Worm (Caenorhabditis elegans): ENCODE results near the gene F56D5.6.

DNA sequence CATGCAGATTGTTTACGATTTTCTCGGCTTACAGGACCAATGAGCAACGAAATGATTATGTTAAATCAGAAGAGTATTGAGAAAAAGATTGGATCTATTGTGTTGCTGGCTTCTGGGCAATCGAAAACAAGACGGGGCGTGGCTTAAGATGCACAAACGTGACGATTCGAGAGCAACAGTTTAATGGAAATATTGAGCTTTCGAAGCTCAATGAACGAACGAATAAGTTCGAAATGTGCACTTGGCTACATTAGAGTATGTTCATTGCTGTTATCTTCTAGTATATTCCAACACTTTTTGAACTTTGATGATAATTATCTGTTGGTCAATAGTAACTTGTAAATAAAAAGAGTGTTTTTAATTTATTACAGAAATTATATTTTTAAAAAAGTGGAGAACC is 43.7 kb downstream of the F56D5.6 start, which contains the start of gene hsp-12.3:
- no peak for TF ChIP-seq dmd-4 (tag; optimal IDR thresholded peaks at IDR 0.05; ENCODE audit: borderline replicate concordance)
- no peak for TF ChIP-seq hlh-15 (tag; optimal IDR thresholded peaks at IDR 0.05)
- TF ChIP-seq nhr-11 (tag; optimal IDR thresholded peaks at IDR 0.05): no peak
- TF ChIP-seq pax-1 (tag; optimal IDR thresholded peaks at IDR 0.05): no peak
- TF ChIP-seq dve-1 (tag; optimal IDR thresholded peaks at IDR 0.05): no peak
- TF ChIP-seq pha-2 (tag; optimal IDR thresholded peaks at IDR 0.05): no peak
- no peak for TF ChIP-seq hlh-13 (GFP tag; optimal IDR thresholded peaks at IDR 0.05)
- no peak for TF ChIP-seq pqm-1 (tag; optimal IDR thresholded peaks at IDR 0.05)
- no peak for TF ChIP-seq syd-9 (tag; optimal IDR thresholded peaks at IDR 0.05)
- TF ChIP-seq elt-4 (tag; optimal IDR thresholded peaks at IDR 0.05): no peak
- no peak for TF ChIP-seq madf-2 (tag; optimal IDR thresholded peaks at IDR 0.05)
- TF ChIP-seq fax-1 (tag; optimal IDR thresholded peaks at IDR 0.05): no peak
- TF ChIP-seq lin-11 (tag; optimal IDR thresholded peaks at IDR 0.05): no peak

Measured in whole organism, late embryonic.